Worm (Caenorhabditis elegans): ENCODE data around the gene lhfp-4.

lhfp-4 gene

DNA sequence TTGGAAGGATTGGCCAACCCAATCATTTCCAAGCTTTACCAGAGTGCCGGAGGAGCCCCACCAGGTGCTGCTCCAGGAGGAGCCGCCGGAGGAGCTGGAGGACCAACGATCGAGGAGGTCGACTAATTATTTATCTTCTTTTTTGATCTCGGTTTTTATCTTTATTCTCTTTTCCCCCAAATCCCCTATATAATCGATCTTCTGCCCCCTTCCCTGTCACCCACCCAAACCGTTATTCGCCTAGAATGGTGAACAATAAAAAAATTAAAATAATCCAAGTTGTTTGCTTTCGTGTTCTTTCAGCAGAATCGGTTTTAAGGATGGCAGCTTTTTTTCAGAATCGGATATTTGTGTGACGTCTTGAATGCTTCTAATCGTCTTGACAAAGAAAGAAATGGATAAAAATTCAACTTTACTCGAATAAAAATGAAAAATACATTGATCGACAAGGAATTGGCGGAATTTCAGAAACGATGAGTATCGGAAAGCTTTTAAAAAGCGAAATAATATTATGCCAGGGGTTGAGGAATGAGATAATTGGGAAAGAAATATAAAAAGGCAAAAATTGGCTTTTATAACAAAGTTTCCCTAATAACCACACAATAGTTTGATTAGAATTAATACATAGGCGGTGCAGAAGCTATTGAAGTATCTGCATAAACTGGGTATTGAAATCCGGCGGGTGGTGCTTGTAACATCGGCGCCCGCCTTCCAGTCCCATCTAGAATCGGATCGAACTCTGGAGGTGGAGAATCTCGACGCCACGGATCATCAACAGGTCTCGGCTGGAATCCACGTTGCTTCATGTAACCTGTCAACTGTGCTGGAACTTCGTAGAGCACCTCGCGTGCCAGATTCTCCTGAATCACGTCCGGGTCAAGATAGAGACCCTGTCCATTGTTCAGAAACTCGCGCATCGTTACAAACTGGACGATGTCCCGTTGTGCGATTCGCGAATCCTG is 6.0 kb downstream of the lhfp-4 start:
- TF ChIP-seq ctbp-1 (GFP tag; IDR thresholded peaks at IDR 0.05) (peak; percentile 70), ZK337.2 (GFP tag; IDR thresholded peaks at IDR 0.05) (no peak), nhr-237 (tag; optimal IDR thresholded peaks at IDR 0.05) (no peak), madf-5 (GFP tag; IDR thresholded peaks at IDR 0.05) (peak; percentile 62 to 71), F44E2.7 (GFP tag; IDR thresholded peaks at IDR 0.05) (no peak), hlh-11 (tag; optimal IDR thresholded peaks at IDR 0.05) (peak; percentile 74), lir-3 (tag; optimal IDR thresholded peaks at IDR 0.05) (no peak), ama-1 (optimal IDR thresholded peaks at IDR 0.05) (peak; percentile 98), madf-9 (GFP tag; conservative IDR thresholded peaks at IDR 0.05) (no peak; the same call in 1 of the 2 replicates), tag-97 (GFP tag; IDR thresholded peaks at IDR 0.05) (no peak), ceh-44 (GFP tag; IDR thresholded peaks at IDR 0.05) (no peak), unc-39 (tag; optimal IDR thresholded peaks at IDR 0.05) (no peak), saeg-2 (GFP tag; IDR thresholded peaks at IDR 0.05) (0 out of 2 replicates have a peak, but pooled peaks have one; percentile 6), ceh-82 (tag; optimal IDR thresholded peaks at IDR 0.05) (no peak), mep-1 (tag; optimal IDR thresholded peaks at IDR 0.05) (peak; percentile 89), nhr-42 (GFP tag; IDR thresholded peaks at IDR 0.05) (no peak), lin-39 (tag; optimal IDR thresholded peaks at IDR 0.05) (no peak), ztf-11 (tag; optimal IDR thresholded peaks at IDR 0.05) (no peak), nhr-111 (GFP tag; optimal IDR thresholded peaks at IDR 0.05) (peak; percentile 51), zip-2 (tag; optimal IDR thresholded peaks at IDR 0.05) (peak; percentile 33), ceh-62 (tag; optimal IDR thresholded peaks at IDR 0.05) (no peak), zfp-3 (GFP tag; conservative IDR thresholded peaks at IDR 0.05) (peak; percentile 98), tra-1 (GFP tag; IDR thresholded peaks at IDR 0.05) (no peak; the same call in 1 of the 2 replicates), dmd-8 (GFP tag; IDR thresholded peaks at IDR 0.05) (peak; percentile 67), pqm-1 (tag; optimal IDR thresholded peaks at IDR 0.05) (no peak), dpl-1 (GFP tag; optimal IDR thresholded peaks at IDR 0.05) (peak; percentile 55), arid-1 (GFP tag; conservative IDR thresholded peaks at IDR 0.05) (peak; percentile 79), gei-8 (GFP tag; optimal IDR thresholded peaks at IDR 0.05) (no peak), skn-1 (tag; optimal IDR thresholded peaks at IDR 0.05) (no peak), jun-1 (tag; optimal IDR thresholded peaks at IDR 0.05) (no peak), F49E8.2 (tag; optimal IDR thresholded peaks at IDR 0.05; ENCODE audit: borderline replicate concordance) (peak; percentile 93), nhr-76 (tag; optimal IDR thresholded peaks at IDR 0.05) (no peak), duxl-1 (tag; optimal IDR thresholded peaks at IDR 0.05; ENCODE audit: poor library complexity) (peak; percentile 32), ces-1 (GFP tag; optimal IDR thresholded peaks at IDR 0.05) (peak; percentile 47), egl-27 (tag; optimal IDR thresholded peaks at IDR 0.05) (no peak), F26F4.8 (GFP tag; conservative IDR thresholded peaks at IDR 0.05) (peak; percentile 56; the same call in 1 of the 2 replicates), set-16 (GFP tag; IDR thresholded peaks at IDR 0.05) (peak; percentile 95), lin-1 (GFP tag; IDR thresholded peaks at IDR 0.05) (peak; percentile 58; the same call in 1 of the 2 replicates), lin-15B (tag; optimal IDR thresholded peaks at IDR 0.05) (no peak), zag-1 (tag; optimal IDR thresholded peaks at IDR 0.05) (no peak), lin-38 (GFP tag; IDR thresholded peaks at IDR 0.05) (peak; percentile 81), spr-1 (tag; optimal IDR thresholded peaks at IDR 0.05) (peak; percentile 56), dmd-6 (GFP tag; IDR thresholded peaks at IDR 0.05) (peak; percentile 59), fkh-10 (GFP tag; optimal IDR thresholded peaks at IDR 0.05) (no peak), Y75B8A.6 (GFP tag; IDR thresholded peaks at IDR 0.05) (peak; percentile 89), mes-2 (tag; optimal IDR thresholded peaks at IDR 0.05; ENCODE audit: poor library complexity, severe bottlenecking) (peak; percentile 44), nhr-11 (tag; optimal IDR thresholded peaks at IDR 0.05) (peak; percentile 38), dve-1 (tag; optimal IDR thresholded peaks at IDR 0.05; ENCODE audit: insufficient read depth) (peak; percentile 95), zfp-2 (tag; optimal IDR thresholded peaks at IDR 0.05) (no peak)
